Worm (Caenorhabditis elegans) whole organism, mixed stage, embryonic: ENCODE measurements around the gene F53F8.3.

ENCODE experiments used
- M03D4.4 ChIP-seq: sonication (generic microtip); optimal IDR thresholded peaks from 2 replicates; lab custom pipeline; 2017; ENCODE audit warnings: mild to moderate bottlenecking, missing genetic modification characterization, missing compliant biosample characterization
- ceh-39 ChIP-seq: fragments of 150-350 bp; optimal IDR thresholded peaks from 2 replicates; lab custom pipeline; 2014; ENCODE audit warnings: missing biosample characterization, missing genetic modification characterization
- mab-5 ChIP-seq: fragments of 150-350 bp; optimal IDR thresholded peaks from 2 replicates; lab custom pipeline; 2014; ENCODE audit warnings: missing biosample characterization, missing genetic modification characterization
- nhr-12 ChIP-seq: fragments of 150-350 bp; optimal IDR thresholded peaks from 2 replicates; lab custom pipeline; 2014; ENCODE audit warnings: missing biosample characterization, missing genetic modification characterization
- nhr-237 ChIP-seq: fragments of 150-350 bp; optimal IDR thresholded peaks from 2 replicates; lab custom pipeline; 2014; ENCODE audit warnings: missing biosample characterization, missing genetic modification characterization
- nhr-28 ChIP-seq: fragments of 150-350 bp; optimal IDR thresholded peaks from 2 replicates; lab custom pipeline; 2014; ENCODE audit warnings: missing biosample characterization, missing genetic modification characterization
- nhr-76 ChIP-seq: sonication (generic microtip); optimal IDR thresholded peaks from 2 replicates; lab custom pipeline; 2017; ENCODE audit warnings: missing biosample characterization, missing genetic modification characterization
- pha-4 ChIP-seq: fragments of 150-350 bp; optimal IDR thresholded peaks from 2 replicates; lab custom pipeline; 2018; ENCODE audit warnings: missing biosample characterization, missing genetic modification reagents, missing genetic modification characterization
- snpc-4 ChIP-seq: fragments of 150-350 bp; optimal IDR thresholded peaks from 2 replicates; lab custom pipeline; 2014; ENCODE audit warnings: missing biosample characterization, missing genetic modification characterization
- sptf-1 ChIP-seq: sonication (generic microtip); optimal IDR thresholded peaks from 2 replicates; lab custom pipeline; 2017; ENCODE audit warnings: mild to moderate bottlenecking, missing genetic modification characterization, moderate library complexity, missing compliant biosample characterization
- unc-120 ChIP-seq: sonication (generic microtip); optimal IDR thresholded peaks from 2 replicates; lab custom pipeline; 2017; ENCODE audit warnings: missing genetic modification characterization, missing compliant biosample characterization; ENCODE audit not compliant: poor library complexity, severe bottlenecking
- ztf-11 ChIP-seq: fragments of 150-350 bp; optimal IDR thresholded peaks from 2 replicates; lab custom pipeline; 2014; ENCODE audit warnings: missing biosample characterization, missing genetic modification characterization

- TF ChIP-seq sptf-1 (tag; lab: Kevin White, UChicago), result no peak
- no peak for TF ChIP-seq ztf-11
- no peak for TF ChIP-seq nhr-237 (tag; lab: Kevin White, UChicago)
- TF ChIP-seq pha-4 (tag; lab: Kevin White, UChicago), result no peak
- no peak for TF ChIP-seq mab-5 (tag; lab: Kevin White, UChicago)
- TF ChIP-seq nhr-12 (tag; lab: Kevin White, UChicago), result no peak
- no peak for TF ChIP-seq nhr-28 (tag; lab: Kevin White, UChicago)
- no peak for TF ChIP-seq ceh-39 (tag; lab: Kevin White, UChicago)
- no peak for TF ChIP-seq M03D4.4 (tag; lab: Kevin White, UChicago)
- no peak for TF ChIP-seq snpc-4 (tag; lab: Kevin White, UChicago)
- TF ChIP-seq unc-120 (tag; lab: Kevin White, UChicago), result no peak
- TF ChIP-seq nhr-76 (tag; lab: Kevin White, UChicago), result no peak
Observed at ce11 chrV:20712318-20712993, 23.1 kb upstream of the F53F8.3 start.
